Worm (Caenorhabditis elegans): ENCODE data around the gene Y49E10.29.

DNA sequence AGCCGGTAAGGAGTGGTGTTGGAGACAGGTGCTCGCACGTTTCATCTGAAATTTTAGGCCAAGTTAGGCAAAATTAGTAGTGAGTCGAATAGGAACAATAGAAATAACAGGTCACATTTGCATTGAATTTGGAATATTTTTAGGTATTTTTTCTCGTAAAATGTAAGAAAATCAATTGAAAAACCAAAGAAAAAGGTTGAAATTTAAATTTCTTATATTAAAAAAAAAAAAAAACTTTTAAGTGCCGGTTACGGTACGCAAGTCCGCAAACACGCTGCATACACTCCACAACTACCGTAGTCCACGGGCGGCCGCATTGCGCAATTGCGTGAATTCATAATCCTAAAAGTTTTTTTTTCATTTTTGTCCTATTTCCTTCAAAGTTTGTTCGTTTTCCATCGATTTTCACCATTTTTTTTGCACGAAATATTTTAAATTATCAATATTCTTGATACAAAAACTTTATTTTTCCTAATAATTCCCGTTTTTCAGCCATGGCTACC, 26.7 kb downstream of the Y49E10.29 start, which contains the start of the genes Y111B2A.1 and Y111B2A.2:
- TF ChIP-seq unc-62 (GFP tag; optimal IDR thresholded peaks at IDR 0.05) (no peak), mdl-1 (tag; optimal IDR thresholded peaks at IDR 0.05) (no peak), unc-55 (GFP tag; optimal IDR thresholded peaks at IDR 0.05) (no peak), ceh-82 (tag; optimal IDR thresholded peaks at IDR 0.05) (no peak), snpc-4 (tag; optimal IDR thresholded peaks at IDR 0.05) (no peak), skn-1 (tag; optimal IDR thresholded peaks at IDR 0.05) (no peak)
